Worm (Caenorhabditis elegans) whole organism, L1 larva: ENCODE results near the gene ska-3.

Experiments
- C16A3.4 ChIP-seq: fragments of 150-350 bp; optimal IDR thresholded peaks from 2 replicates; lab custom pipeline; 2014; ENCODE audit warnings: missing biosample characterization, missing genetic modification characterization
- ceh-90 ChIP-seq: sonication (generic microtip); optimal IDR thresholded peaks from 2 replicates; lab custom pipeline; 2016; ENCODE audit warnings: missing genetic modification characterization, missing compliant biosample characterization
- egl-27 ChIP-seq, 2 experiments: fragments of 150-350 bp in 1 of 2; sonication (generic microtip); optimal IDR thresholded peaks; 3 replicates each; lab custom pipeline; 2017 to 2018; ENCODE audit warnings: missing biosample characterization in 2 of 2, missing genetic modification characterization in 2 of 2, missing genetic modification reagents in 2 of 2
- jun-1 ChIP-seq: fragments of 150-350 bp; optimal IDR thresholded peaks from 2 replicates; lab custom pipeline; 2014; ENCODE audit warnings: missing biosample characterization, missing genetic modification reagents, missing genetic modification characterization
- lin-39 ChIP-seq: fragments of 150-350 bp; optimal IDR thresholded peaks from 2 replicates; lab custom pipeline; 2014; ENCODE audit warnings: missing biosample characterization, missing genetic modification reagents, missing genetic modification characterization
- nhr-28 ChIP-seq: fragments of 150-350 bp; optimal IDR thresholded peaks from 2 replicates; lab custom pipeline; 2014; ENCODE audit warnings: missing biosample characterization, missing genetic modification characterization
- sox-4 ChIP-seq: sonication (generic microtip); optimal IDR thresholded peaks from 2 replicates; lab custom pipeline; 2016; ENCODE audit warnings: missing genetic modification characterization, missing compliant biosample characterization
- ztf-11 ChIP-seq, 2 experiments: sonication (generic microtip); optimal IDR thresholded peaks; 2 replicates each; lab custom pipeline; 2016 to 2017; ENCODE audit warnings: missing genetic modification characterization in 2 of 2, missing biosample characterization in 1 of 2, missing compliant biosample characterization in 1 of 2

DNA sequence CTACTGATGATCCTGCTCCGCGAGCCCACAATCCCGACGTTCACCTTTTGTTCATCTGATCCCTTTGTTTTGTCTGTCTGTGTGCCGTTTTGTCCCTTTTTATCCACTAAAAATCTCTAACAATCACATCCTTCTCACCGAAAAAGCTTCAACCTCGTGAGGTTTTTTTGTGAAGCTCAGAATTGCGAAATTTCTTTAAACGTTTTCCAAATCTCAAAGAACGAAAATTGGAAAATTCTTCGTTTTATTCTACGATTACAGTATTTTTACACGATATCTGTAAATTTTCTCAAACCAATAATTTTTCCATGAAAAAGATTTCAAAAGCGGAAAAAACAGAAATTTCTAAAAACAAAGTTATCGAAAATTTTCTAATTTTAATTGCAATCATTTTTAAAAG is 4.6 kb downstream of the ska-3 start:
- TF ChIP-seq ceh-90 (tag; lab: Kevin White, UChicago) = no peak
- TF ChIP-seq nhr-28 (tag; lab: Kevin White, UChicago) = no peak
- TF ChIP-seq jun-1 (tag; lab: Kevin White, UChicago) = no peak
- no peak for TF ChIP-seq C16A3.4 (tag; lab: Kevin White, UChicago)
- TF ChIP-seq ztf-11 (tag; optimal IDR thresholded peaks at IDR 0.05; lab: Kevin White, UChicago) = no peak
- TF ChIP-seq egl-27 (tag; optimal IDR thresholded peaks at IDR 0.05; lab: Kevin White, UChicago) = no peak
- no peak for TF ChIP-seq lin-39 (tag; lab: Kevin White, UChicago)
- TF ChIP-seq sox-4 (tag; lab: Kevin White, UChicago) = no peak
